Worm (Caenorhabditis elegans): ENCODE data around the gene T26G10.1.

T26G10.1 gene

ce11 chrIII:9393114-9393780 is 13.2 kb downstream of the T26G10.1 start, which contains the start of the genes gpr-2 and rgr-1:
Gene gpr-2, minus strand, starts transcription at chrIII:9393164.
Gene rgr-1, plus strand, starts transcription at chrIII:9393730.
- TF ChIP-seq tra-4 (tag; optimal IDR thresholded peaks at IDR 0.05): no peak
- TF ChIP-seq F13C5.2 (tag; optimal IDR thresholded peaks at IDR 0.05): no peak
- no peak for TF ChIP-seq ama-1 (optimal IDR thresholded peaks at IDR 0.05)
- no peak for TF ChIP-seq hmg-4 (GFP tag; optimal IDR thresholded peaks at IDR 0.05)
- no peak for TF ChIP-seq scrt-1 (GFP tag; IDR thresholded peaks at IDR 0.05)
- TF ChIP-seq tbx-11 (GFP tag; IDR thresholded peaks at IDR 0.05): no peak
- no peak for TF ChIP-seq B0310.2 (tag; optimal IDR thresholded peaks at IDR 0.05)
- TF ChIP-seq hmbx-1 (tag; optimal IDR thresholded peaks at IDR 0.05): no peak
- no peak for TF ChIP-seq ceh-36 (tag; optimal IDR thresholded peaks at IDR 0.05)
- TF ChIP-seq hnd-1 (tag; optimal IDR thresholded peaks at IDR 0.05): no peak
- TF ChIP-seq ceh-13 (GFP tag; optimal IDR thresholded peaks at IDR 0.05): no peak
- TF ChIP-seq ets-7 (tag; optimal IDR thresholded peaks at IDR 0.05): no peak
- no peak for TF ChIP-seq sea-1 (GFP tag; conservative IDR thresholded peaks at IDR 0.05)
- no peak for TF ChIP-seq tbx-37 (GFP tag; conservative IDR thresholded peaks at IDR 0.05)
- no peak for TF ChIP-seq pes-1 (GFP tag; IDR thresholded peaks at IDR 0.05)
- no peak for TF ChIP-seq flt-1 (GFP tag; IDR thresholded peaks at IDR 0.05)
- TF ChIP-seq aly-1 (tag; optimal IDR thresholded peaks at IDR 0.05): no peak

DNA sequence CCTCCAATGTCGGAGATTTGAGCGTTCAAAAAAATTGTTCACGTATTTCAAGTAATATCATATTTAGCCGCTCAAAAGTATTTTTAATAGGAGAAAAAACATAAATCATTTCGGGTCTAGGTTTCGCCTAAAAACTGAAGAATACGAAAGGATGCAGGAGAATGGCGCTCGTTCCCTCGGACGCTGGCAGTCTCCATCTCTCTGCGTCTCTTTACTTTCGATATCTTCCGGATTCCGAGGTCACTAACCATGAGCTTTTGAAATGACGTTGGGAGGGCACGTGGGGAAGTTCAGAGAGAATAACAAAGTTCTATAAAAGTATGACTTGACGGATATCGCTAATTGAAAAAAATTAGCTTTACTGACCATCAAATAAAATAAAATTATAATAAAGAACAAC is 15.5 kb downstream of the T26G10.1 start:
- TF ChIP-seq F13C5.2 (tag; optimal IDR thresholded peaks at IDR 0.05) (no peak), tra-4 (tag; optimal IDR thresholded peaks at IDR 0.05) (no peak), flt-1 (GFP tag; IDR thresholded peaks at IDR 0.05) (no peak), scrt-1 (GFP tag; IDR thresholded peaks at IDR 0.05) (no peak), sea-1 (GFP tag; conservative IDR thresholded peaks at IDR 0.05) (no peak), ceh-36 (tag; optimal IDR thresholded peaks at IDR 0.05) (no peak), tbx-37 (GFP tag; conservative IDR thresholded peaks at IDR 0.05) (no peak), ama-1 (optimal IDR thresholded peaks at IDR 0.05) (no peak), pes-1 (GFP tag; IDR thresholded peaks at IDR 0.05) (no peak), hmbx-1 (tag; optimal IDR thresholded peaks at IDR 0.05) (no peak)

DNA sequence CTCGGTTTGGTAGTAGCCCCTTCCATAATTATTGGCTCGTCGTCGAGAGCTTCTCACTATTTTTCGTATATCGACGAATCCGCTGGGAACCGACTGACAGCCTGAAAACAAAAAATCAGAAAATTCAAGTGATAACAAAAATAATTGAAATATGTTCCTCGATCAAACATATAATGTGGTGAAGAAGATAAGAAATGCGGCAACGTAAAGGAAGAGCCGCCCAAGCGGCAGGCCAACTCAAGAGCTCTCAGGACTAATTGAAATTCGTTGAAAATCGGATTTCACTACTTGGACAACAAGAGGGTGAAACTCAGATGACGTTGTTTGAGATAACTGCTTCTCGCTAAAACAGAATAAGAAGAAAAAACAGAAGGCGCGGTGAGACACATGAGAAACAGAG is 16.4 kb downstream of the T26G10.1 start, which contains the start of gene slc-17.2:
TSS of gene slc-17.2 (minus strand) at position 101 of the 400 bp plus-strand sequence.
- no peak for TF ChIP-seq hmg-4 (GFP tag; optimal IDR thresholded peaks at IDR 0.05)
- no peak for TF ChIP-seq pes-1 (GFP tag; IDR thresholded peaks at IDR 0.05)
- no peak for TF ChIP-seq sea-1 (GFP tag; conservative IDR thresholded peaks at IDR 0.05)
- TF ChIP-seq ets-7 (tag; optimal IDR thresholded peaks at IDR 0.05): no peak
- TF ChIP-seq hmbx-1 (tag; optimal IDR thresholded peaks at IDR 0.05): no peak
- no peak for TF ChIP-seq tbx-11 (GFP tag; IDR thresholded peaks at IDR 0.05)
- no peak for TF ChIP-seq ceh-13 (GFP tag; optimal IDR thresholded peaks at IDR 0.05)
- no peak for TF ChIP-seq B0310.2 (tag; optimal IDR thresholded peaks at IDR 0.05)
- TF ChIP-seq aly-1 (tag; optimal IDR thresholded peaks at IDR 0.05): no peak
- TF ChIP-seq tbx-37 (GFP tag; conservative IDR thresholded peaks at IDR 0.05): no peak

DNA sequence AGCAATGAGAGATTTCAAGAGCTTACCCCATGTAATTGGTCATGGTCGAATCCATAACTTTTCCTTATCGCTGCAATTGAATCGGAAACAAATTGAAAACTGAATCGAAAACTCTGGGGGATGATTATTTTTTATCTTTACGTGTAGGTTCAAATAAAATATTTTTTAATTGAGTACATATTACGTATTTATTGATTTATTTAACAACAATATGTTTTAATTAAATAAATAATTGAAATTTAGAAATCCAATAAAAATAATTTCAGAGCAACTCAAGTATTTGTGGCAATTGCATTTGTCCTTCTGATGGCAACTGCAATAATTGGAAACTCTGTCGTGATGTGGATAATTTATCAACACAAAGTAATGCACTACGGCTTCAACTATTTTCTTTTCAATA is 20.9 kb downstream of the T26G10.1 start, which contains the start of gene C38C10.3:
TSS of gene C38C10.3 (minus strand) at position 101 of the 400 bp plus-strand sequence.
- TF ChIP-seq hnd-1 (tag; optimal IDR thresholded peaks at IDR 0.05) (no peak), F13C5.2 (tag; optimal IDR thresholded peaks at IDR 0.05) (no peak), flt-1 (GFP tag; IDR thresholded peaks at IDR 0.05) (no peak)

DNA sequence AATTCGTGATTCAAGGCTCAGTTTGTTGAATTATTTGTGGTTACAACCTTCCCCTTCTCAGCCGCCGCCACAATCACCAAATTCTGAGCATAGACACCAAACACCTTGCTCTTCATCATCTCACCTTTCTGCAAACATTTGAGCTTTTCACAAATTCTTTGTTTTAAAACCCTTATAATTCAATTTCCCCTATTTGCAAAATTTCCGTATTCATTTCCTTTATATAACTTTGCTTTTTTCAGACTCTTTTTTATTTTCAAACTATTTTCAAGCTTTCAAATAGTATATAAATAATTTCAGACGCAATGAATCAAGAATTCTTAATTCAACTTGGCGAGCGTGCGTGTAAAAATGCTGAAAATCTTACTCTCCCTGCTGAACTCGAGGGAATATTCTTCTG is 22.9 kb downstream of the T26G10.1 start, which contains the start of gene tkr-1:
TSS of gene tkr-1 (plus strand) at position 301 of the 400 bp plus-strand sequence.
- no peak for TF ChIP-seq tra-4 (tag; optimal IDR thresholded peaks at IDR 0.05)
- no peak for TF ChIP-seq tbx-11 (GFP tag; IDR thresholded peaks at IDR 0.05)
- no peak for TF ChIP-seq ceh-13 (GFP tag; optimal IDR thresholded peaks at IDR 0.05)
- TF ChIP-seq ets-7 (tag; optimal IDR thresholded peaks at IDR 0.05): no peak

DNA sequence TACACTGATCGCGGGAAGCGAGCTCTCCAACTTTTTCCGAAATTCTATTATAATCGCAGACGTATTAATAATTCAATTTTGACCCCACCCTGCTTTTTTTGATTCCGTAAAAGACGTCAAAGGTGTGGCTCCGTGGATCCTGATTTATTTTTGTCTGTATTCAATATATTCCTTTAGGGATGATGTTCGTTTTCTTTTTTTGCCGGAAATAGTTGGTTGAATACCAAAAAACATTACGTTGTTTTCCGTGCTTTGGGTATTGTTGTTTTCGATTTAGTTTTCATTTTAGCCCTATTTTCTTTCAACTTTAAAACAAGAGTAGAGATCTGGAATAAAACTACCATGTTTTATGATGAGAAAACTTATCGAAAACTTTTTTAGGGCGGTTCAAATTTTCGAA is 29.7 kb downstream of the T26G10.1 start:
- no peak for TF ChIP-seq scrt-1 (GFP tag; IDR thresholded peaks at IDR 0.05)
- no peak for TF ChIP-seq F13C5.2 (tag; optimal IDR thresholded peaks at IDR 0.05)
- no peak for TF ChIP-seq tra-4 (tag; optimal IDR thresholded peaks at IDR 0.05)
- TF ChIP-seq tbx-11 (GFP tag; IDR thresholded peaks at IDR 0.05): no peak
- TF ChIP-seq hmbx-1 (tag; optimal IDR thresholded peaks at IDR 0.05): no peak
- no peak for TF ChIP-seq B0310.2 (tag; optimal IDR thresholded peaks at IDR 0.05)
- TF ChIP-seq sea-1 (GFP tag; conservative IDR thresholded peaks at IDR 0.05): no peak
- no peak for TF ChIP-seq pes-1 (GFP tag; IDR thresholded peaks at IDR 0.05)
- TF ChIP-seq ceh-13 (GFP tag; optimal IDR thresholded peaks at IDR 0.05): no peak
- no peak for TF ChIP-seq hnd-1 (tag; optimal IDR thresholded peaks at IDR 0.05)
- no peak for TF ChIP-seq hmg-4 (GFP tag; optimal IDR thresholded peaks at IDR 0.05)
- no peak for TF ChIP-seq ama-1 (optimal IDR thresholded peaks at IDR 0.05)

DNA sequence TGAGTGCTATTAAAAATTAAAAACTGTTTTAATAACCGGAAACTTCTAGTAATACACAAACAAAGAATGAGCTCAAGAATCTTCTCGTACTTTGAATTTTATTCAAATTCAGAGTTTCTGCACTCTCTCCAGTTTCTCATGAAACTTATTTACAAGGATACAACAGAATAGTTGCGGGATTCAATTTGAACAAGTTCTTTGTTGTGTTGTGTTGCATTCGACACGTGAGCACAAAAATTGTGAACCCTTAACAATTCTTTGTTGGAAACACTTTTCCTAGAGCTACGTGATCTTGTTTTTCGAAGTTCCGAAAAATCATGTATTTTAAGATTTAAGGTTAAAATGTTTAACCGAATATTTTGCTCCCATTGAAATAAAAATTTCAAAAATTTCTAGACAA is 32.7 kb downstream of the T26G10.1 start:
- TF ChIP-seq ets-7 (tag; optimal IDR thresholded peaks at IDR 0.05): no peak
- TF ChIP-seq tra-4 (tag; optimal IDR thresholded peaks at IDR 0.05): no peak
- TF ChIP-seq tbx-11 (GFP tag; IDR thresholded peaks at IDR 0.05): no peak
- TF ChIP-seq hmg-4 (GFP tag; optimal IDR thresholded peaks at IDR 0.05): no peak
- TF ChIP-seq flt-1 (GFP tag; IDR thresholded peaks at IDR 0.05): no peak
- TF ChIP-seq ama-1 (optimal IDR thresholded peaks at IDR 0.05): no peak
- no peak for TF ChIP-seq sea-1 (GFP tag; conservative IDR thresholded peaks at IDR 0.05)
- TF ChIP-seq B0310.2 (tag; optimal IDR thresholded peaks at IDR 0.05): no peak
- TF ChIP-seq F13C5.2 (tag; optimal IDR thresholded peaks at IDR 0.05): no peak
- no peak for TF ChIP-seq ceh-13 (GFP tag; optimal IDR thresholded peaks at IDR 0.05)
- TF ChIP-seq scrt-1 (GFP tag; IDR thresholded peaks at IDR 0.05): no peak
- no peak for TF ChIP-seq pes-1 (GFP tag; IDR thresholded peaks at IDR 0.05)
- TF ChIP-seq ceh-36 (tag; optimal IDR thresholded peaks at IDR 0.05): no peak
- no peak for TF ChIP-seq hmbx-1 (tag; optimal IDR thresholded peaks at IDR 0.05)
- no peak for TF ChIP-seq hnd-1 (tag; optimal IDR thresholded peaks at IDR 0.05)
- TF ChIP-seq tbx-37 (GFP tag; conservative IDR thresholded peaks at IDR 0.05): no peak
- TF ChIP-seq aly-1 (tag; optimal IDR thresholded peaks at IDR 0.05): no peak

Data from whole organism, early embryonic.